Worm (Caenorhabditis elegans) whole organism, L4 larva: ENCODE results near the gene ndus-8.

ENCODE experiments used
- D1046.2 ChIP-seq: fragments of 200-800 bp; sonication (Bioruptor generic); IDR thresholded peaks from 2 replicates; pipeline ENCODE4 v1.3.6; 2022; ENCODE audit warnings: missing genetic modification characterization, missing compliant biosample characterization
- F26F4.8 ChIP-seq: fragments of 200-800 bp; sonication (Bioruptor generic); conservative IDR thresholded peaks from 2 replicates; pipeline ENCODE4 v1.3.6; 2022; ENCODE audit warnings: missing genetic modification characterization, missing compliant biosample characterization
- F37D6.2 ChIP-seq: sonication (generic microtip); optimal IDR thresholded peaks from 2 replicates; lab custom pipeline; 2016; ENCODE audit warnings: mild to moderate bottlenecking, missing genetic modification characterization, missing compliant biosample characterization
- F44E2.7 ChIP-seq: fragments of 200-800 bp; sonication (Bioruptor generic); IDR thresholded peaks from 2 replicates; pipeline ENCODE4 v2.1.2; 2022; ENCODE audit warnings: missing genetic modification characterization, missing compliant biosample characterization
- F49E8.2 ChIP-seq: sonication (generic microtip); optimal IDR thresholded peaks from 2 replicates; lab custom pipeline; 2016; ENCODE audit warnings: missing compliant biosample characterization, mild to moderate bottlenecking, missing genetic modification characterization, borderline replicate concordance
- R02D3.7 ChIP-seq: fragments of 150-350 bp; sonication (generic microtip); optimal IDR thresholded peaks from 3 replicates; lab custom pipeline; 2014; ENCODE audit warnings: missing biosample characterization, missing genetic modification characterization
- T26A8.4 ChIP-seq: fragments of 200-800 bp; sonication (Bioruptor generic); IDR thresholded peaks from 2 replicates; pipeline ENCODE4 v1.3.6; 2022; ENCODE audit warnings: missing genetic modification characterization, missing compliant biosample characterization
- Y48G9A.11 ChIP-seq: fragments of 200-800 bp; sonication (Bioruptor generic); IDR thresholded peaks from 2 replicates; pipeline ENCODE4 v1.3.6; 2022; ENCODE audit warnings: missing genetic modification reagents, missing genetic modification characterization, missing compliant biosample characterization
- Y75B8A.6 ChIP-seq: fragments of 200-800 bp; sonication (Bioruptor generic); IDR thresholded peaks from 2 replicates; pipeline ENCODE4 v1.3.6; 2022; ENCODE audit warnings: missing genetic modification reagents, missing genetic modification characterization, missing compliant biosample characterization
- ZK546.5 ChIP-seq, 2 experiments: sonication (generic microtip); optimal IDR thresholded peaks; 2 replicates each; lab custom pipeline; 2017; ENCODE audit warnings: missing biosample characterization in 2 of 2, missing genetic modification characterization in 2 of 2
- aha-1 ChIP-seq: fragments of 150-350 bp; peaks from one replicate; lab custom pipeline; 2014; ENCODE audit warnings: missing biosample characterization, missing genetic modification characterization
- ceh-20 ChIP-seq: fragments of 200-800 bp; sonication (Bioruptor generic); IDR thresholded peaks from 2 replicates; pipeline ENCODE4 v1.3.6; 2022; ENCODE audit warnings: missing genetic modification reagents, missing genetic modification characterization, missing compliant biosample characterization
- ceh-44 ChIP-seq: fragments of 200-800 bp; sonication (Bioruptor generic); IDR thresholded peaks from 2 replicates; pipeline ENCODE4 v1.3.6; 2022; ENCODE audit warnings: missing genetic modification reagents, missing genetic modification characterization, missing compliant biosample characterization
- ces-1 ChIP-seq: fragments of 150-350 bp; sonication (generic microtip); optimal IDR thresholded peaks from 4 replicates; lab custom pipeline; 2014; ENCODE audit warnings: missing biosample characterization, missing genetic modification reagents, missing genetic modification characterization
- daf-16 ChIP-seq, 3 experiments: sonication (generic microtip); optimal IDR thresholded peaks; 2 replicates each; lab custom pipeline; 2016 to 2017; ENCODE audit warnings: missing genetic modification characterization in 3 of 3, missing genetic modification reagents in 3 of 3, mild to moderate bottlenecking in 2 of 3, missing compliant biosample characterization in 2 of 3, missing biosample characterization in 1 of 3, moderate library complexity in 1 of 3
- dmd-6 ChIP-seq: fragments of 200-800 bp; sonication (Bioruptor generic); IDR thresholded peaks from 2 replicates; pipeline ENCODE4 v1.3.6; 2022; ENCODE audit warnings: missing genetic modification reagents, missing genetic modification characterization, missing compliant biosample characterization
- dve-1 ChIP-seq: sonication (generic microtip); optimal IDR thresholded peaks from 2 replicates; lab custom pipeline; 2017; ENCODE audit warnings: antibody characterized with exemption, mild to moderate bottlenecking, missing genetic modification characterization, missing compliant biosample characterization; ENCODE audit not compliant: insufficient read depth
- fos-1 ChIP-seq: fragments of 150-350 bp; optimal IDR thresholded peaks from 2 replicates; lab custom pipeline; 2014; ENCODE audit warnings: missing biosample characterization, missing genetic modification characterization
- hlh-11 ChIP-seq: fragments of 200-800 bp; sonication (Bioruptor generic); optimal IDR thresholded peaks from 2 replicates; lab custom pipeline; 2018; ENCODE audit warnings: mild to moderate bottlenecking, missing genetic modification characterization, missing compliant biosample characterization
- hlh-30 ChIP-seq: sonication (generic microtip); optimal IDR thresholded peaks from 2 replicates; lab custom pipeline; 2017; ENCODE audit warnings: antibody characterized with exemption, mild to moderate bottlenecking, missing genetic modification characterization, missing compliant biosample characterization; ENCODE audit not compliant: insufficient read depth
- hmg-1.1 ChIP-seq: fragments of 200-800 bp; sonication (Bioruptor generic); IDR thresholded peaks from 2 replicates; pipeline ENCODE4 v1.3.6; 2022; ENCODE audit warnings: missing genetic modification reagents, missing genetic modification characterization, missing compliant biosample characterization
- jun-1 ChIP-seq: fragments of 150-350 bp; optimal IDR thresholded peaks from 2 replicates; lab custom pipeline; 2014; ENCODE audit warnings: missing biosample characterization, missing genetic modification reagents, missing genetic modification characterization
- lim-7 ChIP-seq: fragments of 200-800 bp; sonication (Bioruptor generic); IDR thresholded peaks from 2 replicates; pipeline ENCODE4 v1.3.6; 2022; ENCODE audit warnings: missing genetic modification characterization, missing compliant biosample characterization
- lin-1 ChIP-seq: fragments of 200-800 bp; sonication (Bioruptor generic); IDR thresholded peaks from 2 replicates; pipeline ENCODE4 v1.3.6; 2022; ENCODE audit warnings: missing genetic modification reagents, missing genetic modification characterization, missing compliant biosample characterization
- lin-13 ChIP-seq: fragments of 150-350 bp; optimal IDR thresholded peaks from 2 replicates; lab custom pipeline; 2014; ENCODE audit warnings: missing biosample characterization, missing genetic modification reagents, missing genetic modification characterization
- lin-38 ChIP-seq: fragments of 200-800 bp; sonication (Bioruptor generic); IDR thresholded peaks from 2 replicates; pipeline ENCODE4 v1.3.6; 2022; ENCODE audit warnings: missing genetic modification reagents, missing genetic modification characterization, missing compliant biosample characterization
- mes-2 ChIP-seq: sonication (generic microtip); optimal IDR thresholded peaks from 2 replicates; lab custom pipeline; 2016; ENCODE audit warnings: missing genotype, mild to moderate bottlenecking, missing genetic modification characterization, missing compliant biosample characterization; ENCODE audit not compliant: poor library complexity, severe bottlenecking
- nhr-28 ChIP-seq: fragments of 150-350 bp; optimal IDR thresholded peaks from 2 replicates; lab custom pipeline; 2014; ENCODE audit warnings: missing biosample characterization, missing genetic modification characterization
- nhr-42 ChIP-seq: fragments of 200-800 bp; sonication (Bioruptor generic); IDR thresholded peaks from 2 replicates; pipeline ENCODE4 v1.3.6; 2022; ENCODE audit warnings: missing genetic modification characterization, missing compliant biosample characterization
- nhr-48 ChIP-seq: sonication (generic microtip); optimal IDR thresholded peaks from 2 replicates; lab custom pipeline; 2016; ENCODE audit warnings: mild to moderate bottlenecking, missing genetic modification characterization, missing compliant biosample characterization
- nhr-6 ChIP-seq: fragments of 150-350 bp; optimal IDR thresholded peaks from 2 replicates; lab custom pipeline; 2014; ENCODE audit warnings: missing biosample characterization, missing genetic modification characterization
- nhr-77 ChIP-seq: fragments of 150-350 bp; optimal IDR thresholded peaks from 2 replicates; lab custom pipeline; 2014; ENCODE audit warnings: missing biosample characterization, missing genetic modification characterization
- pha-4 ChIP-seq, 2 experiments: fragments of 150-350 bp in 1 of 2; fragments of 200-800 bp in 1 of 2; sonication (Bioruptor generic) in 1 of 2; IDR thresholded peaks in 1 of 2; optimal IDR thresholded peaks in 1 of 2; 2 replicates each; pipeline versions ENCODE4 v1.3.6 to Lab custom; 2014 to 2022; ENCODE audit warnings: missing genetic modification characterization in 2 of 2, missing genetic modification reagents in 2 of 2, missing biosample characterization in 1 of 2, missing compliant biosample characterization in 1 of 2
- pqm-1 ChIP-seq: sonication (generic microtip); optimal IDR thresholded peaks from 2 replicates; lab custom pipeline; 2017; ENCODE audit warnings: missing biosample characterization, missing genetic modification characterization
- rbr-2 ChIP-seq: sonication (generic microtip); optimal IDR thresholded peaks from 2 replicates; lab custom pipeline; 2016; ENCODE audit warnings: missing genotype, missing genetic modification characterization, missing compliant biosample characterization
- set-16 ChIP-seq: fragments of 200-800 bp; sonication (Bioruptor generic); IDR thresholded peaks from 2 replicates; pipeline ENCODE4 v1.3.6; 2022; ENCODE audit warnings: missing genetic modification reagents, missing genetic modification characterization, missing compliant biosample characterization
- snpc-4 ChIP-seq: fragments of 150-350 bp; optimal IDR thresholded peaks from 2 replicates; lab custom pipeline; 2014; ENCODE audit warnings: missing biosample characterization, missing genetic modification characterization
- spr-3 ChIP-seq: fragments of 200-800 bp; sonication (Bioruptor generic); optimal IDR thresholded peaks from 2 replicates; lab custom pipeline; 2018; ENCODE audit warnings: mild to moderate bottlenecking, missing genetic modification characterization, missing compliant biosample characterization
- tra-1 ChIP-seq: fragments of 200-800 bp; sonication (Bioruptor generic); IDR thresholded peaks from 2 replicates; pipeline ENCODE4 v1.3.6; 2022; ENCODE audit warnings: missing genetic modification reagents, missing genetic modification characterization, missing compliant biosample characterization
- unc-130 ChIP-seq: sonication (generic microtip); optimal IDR thresholded peaks from 2 replicates; lab custom pipeline; 2016; ENCODE audit warnings: missing genetic modification reagents, missing genetic modification characterization, missing compliant biosample characterization
- unc-39 ChIP-seq: sonication (generic microtip); optimal IDR thresholded peaks from 2 replicates; lab custom pipeline; 2017; ENCODE audit warnings: missing biosample characterization, missing genetic modification characterization
- zfp-2 ChIP-seq: sonication (generic microtip); optimal IDR thresholded peaks from 2 replicates; lab custom pipeline; 2016; ENCODE audit warnings: mild to moderate bottlenecking, missing genetic modification characterization, missing compliant biosample characterization
- zfp-3 ChIP-seq: fragments of 200-800 bp; sonication (Bioruptor generic); conservative IDR thresholded peaks from 2 replicates; pipeline ENCODE4 v1.3.6; 2022; ENCODE audit warnings: missing genetic modification reagents, missing genetic modification characterization, missing compliant biosample characterization
- zip-11 ChIP-seq: fragments of 200-800 bp; sonication (Bioruptor generic); IDR thresholded peaks from 2 replicates; pipeline ENCODE4 v1.3.6; 2022; ENCODE audit warnings: missing genetic modification characterization, missing compliant biosample characterization

The ndus-8 gene

ce11 chrIII:7195325-7195724 is 38.7 kb downstream of the ndus-8 start, which contains the start of gene F37C12.18:
TSS of gene F37C12.18 (minus strand) at chrIII:7195425.
- TF ChIP-seq spr-3 (GFP tag; lab: Kevin White, UChicago) (no peak), zip-11 (GFP tag; lab: Robert Waterston, UW) (no peak), zfp-2 (no peak), F26F4.8 (no peak), D1046.2 (GFP tag; lab: Robert Waterston, UW) (no peak), unc-130 (GFP tag; lab: Kevin White, UChicago) (no peak), unc-39 (tag; lab: Kevin White, UChicago) (no peak), aha-1 (peak; percentile 68)

ce11 chrIII:7192942-7193665 is 40.9 kb downstream of the ndus-8 start, which contains the start of gene mec-14:
TSS of gene mec-14 (minus strand) at chrIII:7192992.
- no peak for TF ChIP-seq lin-1 (GFP tag; lab: Robert Waterston, UW)

- TF ChIP-seq Y75B8A.6 (GFP tag; lab: Robert Waterston, UW) (no peak), nhr-28 (tag; lab: Kevin White, UChicago) (peak; percentile 72), hlh-30 (tag; lab: Kevin White, UChicago) (peak; percentile 77), nhr-6 (peak; percentile 77), pqm-1 (peak; percentile 21), spr-3 (GFP tag; lab: Kevin White, UChicago) (no peak), hlh-11 (tag; lab: Kevin White, UChicago) (peak; percentile 69), ceh-20 (GFP tag; lab: Robert Waterston, UW) (peak; percentile 48; the same call in 1 of the 2 replicates), dmd-6 (peak; percentile 53; the same call in 1 of the 2 replicates), jun-1 (tag; lab: Kevin White, UChicago) (no peak), set-16 (GFP tag; lab: Robert Waterston, UW) (no peak; the same call in 1 of the 2 replicates), lim-7 (GFP tag; lab: Robert Waterston, UW) (no peak), tra-1 (GFP tag; lab: Robert Waterston, UW) (0 out of 2 replicates have a peak, but pooled peaks have one; percentile 30), ZK546.5 (tag; optimal IDR thresholded peaks at IDR 0.05; lab: Kevin White, UChicago) (peak in 1 of 2 experiments; percentile 52), fos-1 (no peak), nhr-42 (GFP tag; lab: Robert Waterston, UW) (no peak), zip-11 (GFP tag; lab: Robert Waterston, UW) (no peak), ceh-44 (no peak), lin-13 (GFP tag; lab: Kevin White, UChicago) (peak; percentile 58), Y48G9A.11 (GFP tag; lab: Robert Waterston, UW) (no peak), mes-2 (peak; percentile 92), pha-4 (GFP tag; IDR thresholded peaks at IDR 0.05; lab: Robert Waterston, UW) (no peak), pha-4 (tag; optimal IDR thresholded peaks at IDR 0.05; lab: Kevin White, UChicago) (no peak), daf-16 (GFP tag; optimal IDR thresholded peaks at IDR 0.05; lab: Kevin White, UChicago) (no peak), daf-16 (tag; optimal IDR thresholded peaks at IDR 0.05; lab: Kevin White, UChicago) (peak; percentile 16), F37D6.2 (tag; lab: Kevin White, UChicago) (peak; percentile 39), zfp-2 (peak; percentile 94), F49E8.2 (tag; lab: Kevin White, UChicago) (no peak), hmg-1.1 (GFP tag; lab: Robert Waterston, UW) (peak; percentile 81), R02D3.7 (peak; percentile 84), dve-1 (tag; lab: Kevin White, UChicago) (peak; percentile 82), snpc-4 (tag; lab: Kevin White, UChicago) (no peak), nhr-77 (tag; lab: Kevin White, UChicago) (peak; percentile 64), nhr-48 (tag; lab: Kevin White, UChicago) (peak; percentile 11), zfp-3 (GFP tag; lab: Robert Waterston, UW) (no peak), T26A8.4 (GFP tag; lab: Robert Waterston, UW) (peak; percentile 43; the same call in 1 of the 2 replicates), rbr-2 (peak; percentile 67), F44E2.7 (no peak), lin-38 (GFP tag; lab: Robert Waterston, UW) (peak; percentile 74), ces-1 (GFP tag; lab: Kevin White, UChicago) (peak; percentile 67)
Measured at ce11 chrIII:7189581-7190128, 44.3 kb downstream of the ndus-8 start, which contains the start of gene rps-21. TSS of gene rps-21 (minus strand) at chrIII:7189631.
